Fruit fly (Drosophila melanogaster) whole organism, embryonic: Measurements from ENCODE around the gene CG13653.

Experiments used
- Blimp-1 ChIP-seq: fragments of 200-800 bp; sonication (Bioruptor generic); optimal IDR thresholded peaks from 3 replicates; lab custom pipeline; 2018; ENCODE audit warnings: missing biosample characterization, missing genetic modification characterization, mild to moderate bottlenecking, moderate library complexity, missing genetic modification reagents
- CG10654 ChIP-seq: fragments of 200-800 bp; sonication (Bioruptor generic); optimal IDR thresholded peaks from 2 replicates; lab custom pipeline; 2016; ENCODE audit warnings: missing biosample characterization, missing genetic modification characterization
- CG11093 ChIP-seq: fragments of 200-800 bp; sonication (Bioruptor generic); IDR thresholded peaks from 3 replicates; pipeline ENCODE4 v1.3.6; 2022; ENCODE audit warnings: missing biosample characterization, missing genetic modification characterization
- CG14860 ChIP-seq: fragments of 200-800 bp; sonication (Bioruptor generic); IDR thresholded peaks from 3 replicates; pipeline ENCODE4 v1.3.6; 2022; ENCODE audit warnings: missing biosample characterization, missing genetic modification characterization; ENCODE audit not compliant: partially characterized antibody
- CG14965 ChIP-seq: fragments of 200-800 bp; sonication (Bioruptor generic); optimal IDR thresholded peaks from 2 replicates; lab custom pipeline; 2016; ENCODE audit warnings: missing biosample characterization, missing genetic modification characterization, borderline replicate concordance
- CG1647 ChIP-seq: fragments of 200-800 bp; sonication (Bioruptor generic); optimal IDR thresholded peaks from 3 replicates; lab custom pipeline; 2016; ENCODE audit warnings: missing biosample characterization, missing genetic modification characterization
- CG16863 ChIP-seq: fragments of 200-800 bp; sonication (Bioruptor generic); optimal IDR thresholded peaks from 3 replicates; lab custom pipeline; 2016; ENCODE audit warnings: missing biosample characterization, missing genetic modification characterization
- CG17612 ChIP-seq: fragments of 200-800 bp; sonication (Bioruptor generic); IDR thresholded peaks from 2 replicates; pipeline ENCODE4 v1.3.6; 2022; ENCODE audit warnings: missing biosample characterization, missing genetic modification characterization
- CG18262 ChIP-seq: fragments of 200-800 bp; optimal IDR thresholded peaks from 3 replicates; lab custom pipeline; 2019; ENCODE audit warnings: missing biosample characterization, mild to moderate bottlenecking, missing genetic modification characterization, moderate library complexity
- CG2199 ChIP-seq: fragments of 200-800 bp; sonication (Bioruptor generic); IDR thresholded peaks from 3 replicates; pipeline ENCODE4 v1.3.6; 2022; ENCODE audit warnings: missing biosample characterization, missing genetic modification characterization
- CG2875 ChIP-seq: fragments of 200-800 bp; sonication (Bioruptor generic); optimal IDR thresholded peaks from 2 replicates; lab custom pipeline; 2017; ENCODE audit warnings: missing biosample characterization, mild to moderate bottlenecking, missing genetic modification characterization, missing genetic modification reagents
- CG3163 ChIP-seq: fragments of 200-800 bp; sonication (Bioruptor generic); optimal IDR thresholded peaks from 3 replicates; lab custom pipeline; 2016; ENCODE audit warnings: missing biosample characterization, missing genetic modification characterization
- CG34422 ChIP-seq: fragments of 200-800 bp; sonication (Bioruptor generic); IDR thresholded peaks from 3 replicates; pipeline ENCODE4 v1.3.6; 2022; ENCODE audit warnings: missing biosample characterization, missing genetic modification characterization
- CG5245 ChIP-seq: fragments of 200-800 bp; sonication (Bioruptor generic); optimal IDR thresholded peaks from 3 replicates; lab custom pipeline; 2016; ENCODE audit warnings: missing biosample characterization, missing genetic modification characterization
- CG6689 ChIP-seq: fragments of 200-800 bp; sonication (Bioruptor generic); IDR thresholded peaks from 2 replicates; pipeline ENCODE4 v1.3.6; 2022; ENCODE audit warnings: missing biosample characterization, missing genetic modification characterization
- CG7928 ChIP-seq: fragments of 200-800 bp; sonication (Bioruptor generic); optimal IDR thresholded peaks from 2 replicates; lab custom pipeline; 2017; ENCODE audit warnings: missing biosample characterization, mild to moderate bottlenecking, missing genetic modification characterization
- CG8089 ChIP-seq: fragments of 200-800 bp; sonication (Bioruptor generic); optimal IDR thresholded peaks from 3 replicates; lab custom pipeline; 2016; ENCODE audit warnings: missing biosample characterization, missing genetic modification characterization
- CG9437 ChIP-seq: fragments of 200-800 bp; sonication (Bioruptor generic); optimal IDR thresholded peaks from 2 replicates; lab custom pipeline; 2018; ENCODE audit warnings: missing biosample characterization, mild to moderate bottlenecking, missing genetic modification characterization
- Chrac-16 ChIP-seq: fragments of 200-800 bp; sonication (Bioruptor generic); optimal IDR thresholded peaks from 3 replicates; lab custom pipeline; 2016; ENCODE audit warnings: missing biosample characterization, missing genetic modification characterization
- Dad ChIP-seq: fragments of 200-800 bp; sonication (Bioruptor generic); optimal IDR thresholded peaks from 3 replicates; lab custom pipeline; 2016; ENCODE audit warnings: missing biosample characterization, missing genetic modification characterization
- Dbx ChIP-seq: fragments of 200-800 bp; sonication (Bioruptor generic); IDR thresholded peaks from 3 replicates; pipeline ENCODE4 v1.3.6; 2022; ENCODE audit warnings: missing biosample characterization, missing genetic modification characterization
- ERR ChIP-seq: fragments of 200-800 bp; sonication (Bioruptor generic); optimal IDR thresholded peaks from 2 replicates; lab custom pipeline; 2016; ENCODE audit warnings: missing biosample characterization, missing genetic modification characterization
- Elba2 ChIP-seq: fragments of 200-800 bp; sonication (Bioruptor generic); optimal IDR thresholded peaks from 3 replicates; lab custom pipeline; 2016; ENCODE audit warnings: missing biosample characterization, missing genetic modification characterization
- NK7.1 ChIP-seq: fragments of 200-800 bp; sonication (Bioruptor generic); optimal IDR thresholded peaks from 3 replicates; lab custom pipeline; 2016; ENCODE audit warnings: missing biosample characterization, missing genetic modification characterization
- Nf-YC ChIP-seq: fragments of 200-800 bp; optimal IDR thresholded peaks from 3 replicates; lab custom pipeline; 2019; ENCODE audit warnings: missing biosample characterization, mild to moderate bottlenecking, missing genetic modification characterization, moderate library complexity
- Rfx ChIP-seq: fragments of 200-800 bp; sonication (Bioruptor generic); IDR thresholded peaks from 2 replicates; pipeline ENCODE4 v1.3.6; 2022; ENCODE audit warnings: missing biosample characterization, missing genetic modification characterization
- Sox102F ChIP-seq: fragments of 200-800 bp; sonication (Bioruptor generic); optimal IDR thresholded peaks from 2 replicates; lab custom pipeline; 2018; ENCODE audit warnings: missing biosample characterization, mild to moderate bottlenecking, missing genetic modification characterization, moderate library complexity
- Taf1 ChIP-seq: fragments of 200-800 bp; sonication (Bioruptor generic); IDR thresholded peaks from 2 replicates; pipeline ENCODE4 v1.3.6; 2022; ENCODE audit warnings: missing biosample characterization, missing genetic modification characterization
- Tbp ChIP-seq: fragments of >200 bp; optimal IDR thresholded peaks from 2 replicates; lab custom pipeline; 2018; ENCODE audit warnings: missing biosample characterization, missing genetic modification characterization
- amos ChIP-seq: fragments of 200-800 bp; sonication (Bioruptor generic); IDR thresholded peaks from 2 replicates; pipeline ENCODE4 v1.3.6; 2022; ENCODE audit warnings: missing biosample characterization, missing genetic modification characterization; ENCODE audit not compliant: partially characterized antibody
- az2 ChIP-seq: fragments of 200-800 bp; sonication (Bioruptor generic); optimal IDR thresholded peaks from 3 replicates; lab custom pipeline; 2016; ENCODE audit warnings: missing biosample characterization, missing genetic modification characterization
- caup ChIP-seq: fragments of 200-800 bp; sonication (Bioruptor generic); optimal IDR thresholded peaks from 3 replicates; lab custom pipeline; 2017; ENCODE audit warnings: missing biosample characterization, mild to moderate bottlenecking, missing genetic modification characterization, moderate library complexity; ENCODE audit not compliant: severe bottlenecking
- crc ChIP-seq: fragments of 200-800 bp; sonication (Bioruptor generic); optimal IDR thresholded peaks from 2 replicates; lab custom pipeline; 2016; ENCODE audit warnings: missing biosample characterization, missing genetic modification characterization
- croc ChIP-seq: fragments of 200-800 bp; sonication (Bioruptor generic); conservative IDR thresholded peaks from 3 replicates; pipeline ENCODE4 v1.3.6; 2022; ENCODE audit warnings: missing biosample characterization, missing genetic modification characterization
- danr ChIP-seq: fragments of 200-800 bp; sonication (Bioruptor generic); IDR thresholded peaks from 2 replicates; pipeline ENCODE4 v1.3.6; 2022; ENCODE audit warnings: missing biosample characterization, missing genetic modification characterization
- dmrt99B ChIP-seq: fragments of 200-800 bp; sonication (Bioruptor generic); optimal IDR thresholded peaks from 2 replicates; lab custom pipeline; 2018; ENCODE audit warnings: missing biosample characterization, mild to moderate bottlenecking, missing genetic modification characterization, moderate library complexity
- en ChIP-seq: fragments of 200-800 bp; sonication (Bioruptor generic); optimal IDR thresholded peaks from 2 replicates; lab custom pipeline; 2016; ENCODE audit warnings: missing biosample characterization, missing genetic modification characterization
- ewg ChIP-seq: fragments of 200-800 bp; sonication (Bioruptor generic); optimal IDR thresholded peaks from 3 replicates; lab custom pipeline; 2017; ENCODE audit warnings: mild to moderate bottlenecking, missing biosample characterization, missing genetic modification reagents, missing genetic modification characterization
- fd96Cb ChIP-seq: fragments of 200-800 bp; sonication (Bioruptor generic); optimal IDR thresholded peaks from 2 replicates; lab custom pipeline; 2018; ENCODE audit warnings: missing biosample characterization, mild to moderate bottlenecking, missing genetic modification characterization, moderate library complexity
- lmd ChIP-seq: fragments of 200-800 bp; sonication (Bioruptor generic); IDR thresholded peaks from 2 replicates; pipeline ENCODE4 v1.3.6; 2022; ENCODE audit warnings: missing biosample characterization, missing genetic modification characterization
- phol ChIP-seq: fragments of 200-800 bp; sonication (Bioruptor generic); optimal IDR thresholded peaks from 3 replicates; lab custom pipeline; 2018; ENCODE audit warnings: missing biosample characterization, mild to moderate bottlenecking, missing genetic modification characterization, moderate library complexity
- ranshi ChIP-seq: fragments of 200-800 bp; sonication (Bioruptor generic); IDR thresholded peaks from 2 replicates; pipeline ENCODE4 v1.3.6; 2022; ENCODE audit warnings: missing biosample characterization, missing genetic modification characterization
- scrt ChIP-seq: fragments of 200-800 bp; sonication (Bioruptor generic); optimal IDR thresholded peaks from 2 replicates; lab custom pipeline; 2018; ENCODE audit warnings: missing biosample characterization, mild to moderate bottlenecking, missing genetic modification characterization, moderate library complexity
- sisA ChIP-seq: fragments of 200-800 bp; sonication (Bioruptor generic); IDR thresholded peaks from 2 replicates; pipeline ENCODE4 v1.3.6; 2022; ENCODE audit warnings: missing biosample characterization, missing genetic modification characterization
- sob ChIP-seq: fragments of 200-800 bp; sonication (Bioruptor generic); IDR thresholded peaks from 2 replicates; pipeline ENCODE4 v1.3.6; 2022; ENCODE audit warnings: missing biosample characterization, missing genetic modification characterization
- tgo ChIP-seq: fragments of 200-800 bp; sonication (Bioruptor generic); IDR thresholded peaks from 3 replicates; pipeline ENCODE4 v1.3.6; 2022; ENCODE audit warnings: missing biosample characterization, missing genetic modification characterization
- tin ChIP-seq: fragments of 200-800 bp; sonication (Bioruptor generic); optimal IDR thresholded peaks from 3 replicates; lab custom pipeline; 2016; ENCODE audit warnings: missing biosample characterization, missing genetic modification characterization
- trh ChIP-seq: fragments of 200-800 bp; sonication (Bioruptor generic); optimal IDR thresholded peaks from 2 replicates; lab custom pipeline; 2016; ENCODE audit warnings: missing biosample characterization, missing genetic modification characterization
- tx ChIP-seq: fragments of 200-800 bp; sonication (Bioruptor generic); optimal IDR thresholded peaks from 2 replicates; lab custom pipeline; 2016; ENCODE audit warnings: missing biosample characterization, missing genetic modification characterization
- vnd ChIP-seq: fragments of 200-800 bp; sonication (Bioruptor generic); IDR thresholded peaks from 3 replicates; pipeline ENCODE4 v1.3.6; 2022; ENCODE audit warnings: missing biosample characterization, missing genetic modification characterization; ENCODE audit not compliant: partially characterized antibody

The CG13653 gene

dm6 chr3R:25232271-25232989 lies 37.1 kb downstream of the CG13653 start, which contains the start of gene Cad96Cb (continued):
- TF ChIP-seq CG11093 (GFP tag; lab: Robert Waterston, UW) (0 out of 3 replicates have a peak, but pooled peaks have one; percentile 55), Dad (GFP tag; lab: Kevin White, UChicago) (peak; percentile 64), sob (GFP tag; lab: Robert Waterston, UW) (no peak), Dbx (GFP tag; lab: Robert Waterston, UW) (no peak), amos (no peak), az2 (GFP tag; lab: Kevin White, UChicago) (peak; percentile 85), CG7928 (GFP tag; lab: Kevin White, UChicago) (peak; percentile 7), CG14860 (GFP tag; lab: Robert Waterston, UW) (no peak), CG9437 (GFP tag; lab: Kevin White, UChicago) (peak; percentile 87), NK7.1 (GFP tag; lab: Kevin White, UChicago) (peak; percentile 68), CG16863 (GFP tag; lab: Kevin White, UChicago) (peak; percentile 82), CG6689 (GFP tag; lab: Robert Waterston, UW) (peak; percentile 81), sisA (GFP tag; lab: Robert Waterston, UW) (peak; percentile 65), ERR (GFP tag; lab: Kevin White, UChicago) (peak; percentile 54), CG2199 (GFP tag; lab: Robert Waterston, UW) (no peak), ranshi (GFP tag; lab: Robert Waterston, UW) (peak; percentile 38; the same call in 1 of the 2 replicates), dmrt99B (tag; lab: Kevin White, UChicago) (peak; percentile 93), tgo (peak; percentile 64), phol (tag; lab: Kevin White, UChicago) (peak; percentile 93), lmd (GFP tag; lab: Robert Waterston, UW) (peak; percentile 61; the same call in 1 of the 2 replicates), croc (GFP tag; lab: Robert Waterston, UW) (peak; percentile 74), CG3163 (GFP tag; lab: Kevin White, UChicago) (peak; percentile 58), ewg (GFP tag; lab: Kevin White, UChicago) (peak; percentile 75), Chrac-16 (GFP tag; lab: Kevin White, UChicago) (peak; percentile 83), scrt (GFP tag; lab: Kevin White, UChicago) (peak; percentile 48), trh (GFP tag; lab: Kevin White, UChicago) (peak; percentile 6), caup (GFP tag; lab: Kevin White, UChicago) (peak; percentile 66), CG18262 (peak; percentile 95), CG10654 (peak; percentile 67), Nf-YC (tag; lab: Kevin White, UChicago) (no peak), en (GFP tag; lab: Kevin White, UChicago) (peak; percentile 66), vnd (no peak), CG1647 (GFP tag; lab: Kevin White, UChicago) (peak; percentile 32), Tbp (GFP tag; lab: Kevin White, UChicago) (no peak), Sox102F (GFP tag; lab: Kevin White, UChicago) (peak; percentile 86), fd96Cb (tag; lab: Kevin White, UChicago) (peak; percentile 85), CG2875 (GFP tag; lab: Kevin White, UChicago) (peak; percentile 87), CG5245 (peak; percentile 82), tx (GFP tag; lab: Kevin White, UChicago) (peak; percentile 75), Elba2 (GFP tag; lab: Kevin White, UChicago) (no peak), tin (GFP tag; lab: Kevin White, UChicago) (peak; percentile 89), Taf1 (GFP tag; lab: Robert Waterston, UW) (no peak), Rfx (GFP tag; lab: Robert Waterston, UW) (peak; percentile 12), danr (peak; percentile 44; the same call in 1 of the 2 replicates), crc (GFP tag; lab: Kevin White, UChicago) (peak; percentile 59), Blimp-1 (GFP tag; lab: Kevin White, UChicago) (peak; percentile 83), CG17612 (no peak), CG14965 (GFP tag; lab: Kevin White, UChicago) (peak; percentile 40), CG8089 (GFP tag; lab: Kevin White, UChicago) (peak; percentile 70), CG34422 (GFP tag; lab: Robert Waterston, UW) (peak; percentile 41; the same call in 2 of the 3 replicates)
